Worm (Caenorhabditis elegans) whole organism, L4/young adult: ENCODE results near the gene C17E7.9.

ENCODE experiments used
- W03F9.2 ChIP-seq: fragments of 150-350 bp; optimal IDR thresholded peaks from 2 replicates; lab custom pipeline; 2014; ENCODE audit warnings: missing biosample characterization, missing genetic modification characterization
- dao-5 ChIP-seq: sonication (generic microtip); optimal IDR thresholded peaks from 2 replicates; lab custom pipeline; 2016; ENCODE audit warnings: missing genotype, missing genetic modification characterization, moderate library complexity, missing compliant biosample characterization
- him-1 ChIP-seq: sonication (generic microtip); optimal IDR thresholded peaks from 2 replicates; lab custom pipeline; 2016; ENCODE audit warnings: missing genotype, missing genetic modification reagents, missing genetic modification characterization, missing compliant biosample characterization

ce11 chrV:3878223-3878622 lies 12.4 kb downstream of the C17E7.9 start, which contains the start of gene nhr-159:
- TF ChIP-seq him-1 (no peak), dao-5 (tag; lab: Kevin White, UChicago) (no peak), W03F9.2 (tag; lab: Kevin White, UChicago) (no peak)
